Fruit fly (Drosophila melanogaster) whole organism, embryonic: Measurements from ENCODE around the gene CG13481.

ENCODE experiments used
- Awh ChIP-seq: fragments of 200-800 bp; sonication (Bioruptor generic); IDR thresholded peaks from 2 replicates; pipeline ENCODE4, ENCODE4 v1.3.6; 2022; ENCODE audit warnings: missing biosample characterization, missing genetic modification characterization
- CG10321 ChIP-seq: fragments of 200-800 bp; sonication (Bioruptor generic); IDR thresholded peaks from 2 replicates; pipeline ENCODE4 v1.3.6; 2022; ENCODE audit warnings: missing biosample characterization, missing genetic modification characterization
- CG10543 ChIP-seq: fragments of 200-800 bp; sonication (Bioruptor generic); optimal IDR thresholded peaks from 3 replicates; lab custom pipeline; 2017; ENCODE audit warnings: missing biosample characterization, mild to moderate bottlenecking, missing genetic modification characterization, moderate library complexity
- CG11398 ChIP-seq: fragments of 200-800 bp; sonication (Bioruptor generic); optimal IDR thresholded peaks from 2 replicates; lab custom pipeline; 2016; ENCODE audit warnings: missing biosample characterization, missing genetic modification characterization
- CG11456 ChIP-seq: fragments of 200-800 bp; sonication (Bioruptor generic); IDR thresholded peaks from 3 replicates; pipeline ENCODE4 v1.3.6; 2022; ENCODE audit warnings: missing biosample characterization, missing genetic modification characterization
- CG11696 ChIP-seq: fragments of 200-800 bp; sonication (Bioruptor generic); IDR thresholded peaks from 2 replicates; pipeline ENCODE4 v1.3.6; 2022; ENCODE audit warnings: missing biosample characterization, missing genetic modification characterization
- CG12071 ChIP-seq: fragments of 200-800 bp; sonication (Bioruptor generic); optimal IDR thresholded peaks from 3 replicates; lab custom pipeline; 2018; ENCODE audit warnings: missing biosample characterization, mild to moderate bottlenecking, missing genetic modification characterization
- CG12391 ChIP-seq: fragments of 200-800 bp; sonication (Bioruptor generic); optimal IDR thresholded peaks from 3 replicates; lab custom pipeline; 2018; ENCODE audit warnings: missing biosample characterization, mild to moderate bottlenecking, missing genetic modification characterization, moderate library complexity
- CG13894 ChIP-seq: fragments of 200-800 bp; sonication (Bioruptor generic); optimal IDR thresholded peaks from 3 replicates; lab custom pipeline; 2018; ENCODE audit warnings: missing biosample characterization, mild to moderate bottlenecking, missing genetic modification characterization, moderate library complexity
- CG14050 ChIP-seq: fragments of 200-800 bp; sonication (Bioruptor generic); IDR thresholded peaks from 3 replicates; pipeline ENCODE4 v1.3.6; 2022; ENCODE audit warnings: missing biosample characterization, missing genetic modification characterization
- CG14965 ChIP-seq: fragments of 200-800 bp; sonication (Bioruptor generic); optimal IDR thresholded peaks from 2 replicates; lab custom pipeline; 2016; ENCODE audit warnings: missing biosample characterization, missing genetic modification characterization, borderline replicate concordance
- CG15011 ChIP-seq: fragments of 200-800 bp; sonication (Bioruptor generic); optimal IDR thresholded peaks from 3 replicates; lab custom pipeline; 2018; ENCODE audit warnings: missing biosample characterization, mild to moderate bottlenecking, missing genetic modification characterization
- CG18619 ChIP-seq: fragments of 200-800 bp; sonication (Bioruptor generic); optimal IDR thresholded peaks from 3 replicates; lab custom pipeline; 2017; ENCODE audit warnings: missing biosample characterization, mild to moderate bottlenecking, missing genetic modification characterization
- CG2875 ChIP-seq: fragments of 200-800 bp; sonication (Bioruptor generic); optimal IDR thresholded peaks from 2 replicates; lab custom pipeline; 2017; ENCODE audit warnings: missing biosample characterization, mild to moderate bottlenecking, missing genetic modification characterization, missing genetic modification reagents
- CG3065 ChIP-seq: fragments of 200-800 bp; sonication (Bioruptor generic); optimal IDR thresholded peaks from 2 replicates; lab custom pipeline; 2016; ENCODE audit warnings: missing biosample characterization, missing genetic modification characterization
- CG31441 ChIP-seq: fragments of 200-800 bp; sonication (Bioruptor generic); IDR thresholded peaks from 2 replicates; pipeline ENCODE4 v1.3.6; 2022; ENCODE audit warnings: missing biosample characterization, missing genetic modification characterization
- CG32772 ChIP-seq: fragments of 200-800 bp; sonication (Bioruptor generic); IDR thresholded peaks from 2 replicates; pipeline ENCODE4 v1.3.6; 2022; ENCODE audit warnings: missing biosample characterization, missing genetic modification characterization
- CG34422 ChIP-seq: fragments of 200-800 bp; sonication (Bioruptor generic); IDR thresholded peaks from 3 replicates; pipeline ENCODE4 v1.3.6; 2022; ENCODE audit warnings: missing biosample characterization, missing genetic modification characterization
- CG3838 ChIP-seq: fragments of 200-800 bp; sonication (Bioruptor generic); optimal IDR thresholded peaks from 3 replicates; lab custom pipeline; 2016; ENCODE audit warnings: missing biosample characterization, missing genetic modification characterization
- CG8359 ChIP-seq: fragments of 200-800 bp; sonication (Bioruptor generic); optimal IDR thresholded peaks from 2 replicates; lab custom pipeline; 2017; ENCODE audit warnings: missing biosample characterization, mild to moderate bottlenecking, missing genetic modification characterization, borderline replicate concordance
- CoRest ChIP-seq: fragments of 200-800 bp; sonication (Bioruptor generic); optimal IDR thresholded peaks from 3 replicates; lab custom pipeline; 2018; ENCODE audit warnings: missing biosample characterization, mild to moderate bottlenecking, missing genetic modification characterization, moderate library complexity
- Dp ChIP-seq: fragments of 200-800 bp; sonication (Bioruptor generic); optimal IDR thresholded peaks from 2 replicates; lab custom pipeline; 2018; ENCODE audit warnings: missing biosample characterization, mild to moderate bottlenecking, missing genetic modification characterization, moderate library complexity
- E2f2 ChIP-seq: fragments of 200-800 bp; sonication (Bioruptor generic); IDR thresholded peaks from 2 replicates; pipeline ENCODE4 v1.3.6; 2022; ENCODE audit warnings: missing biosample characterization, missing genetic modification characterization
- Hmr ChIP-seq: fragments of 200-800 bp; sonication (Bioruptor generic); optimal IDR thresholded peaks from 3 replicates; lab custom pipeline; 2017; ENCODE audit warnings: mild to moderate bottlenecking, missing biosample characterization, missing genetic modification reagents, missing genetic modification characterization
- Med ChIP-seq: fragments of 200-800 bp; sonication (Bioruptor generic); peaks from one replicate; lab custom pipeline; 2016; ENCODE audit warnings: missing biosample characterization, missing genetic modification characterization, mild to moderate bottlenecking, inconsistent platforms, moderate library complexity
- NC2β ChIP-seq: fragments of 200-800 bp; sonication (Bioruptor generic); optimal IDR thresholded peaks from 2 replicates; lab custom pipeline; 2016; ENCODE audit warnings: missing biosample characterization, missing genetic modification characterization
- Neu2 ChIP-seq: fragments of 200-800 bp; sonication (Bioruptor generic); optimal IDR thresholded peaks from 3 replicates; lab custom pipeline; 2016; ENCODE audit warnings: missing biosample characterization, missing genetic modification characterization, borderline replicate concordance
- Usf ChIP-seq: fragments of 200-800 bp; sonication (Bioruptor generic); optimal IDR thresholded peaks from 2 replicates; lab custom pipeline; 2017; ENCODE audit warnings: missing genotype, missing biosample characterization, missing genetic modification characterization
- YL-1 ChIP-seq: fragments of 200-800 bp; sonication (Bioruptor generic); optimal IDR thresholded peaks from 3 replicates; lab custom pipeline; 2017; ENCODE audit warnings: missing biosample characterization, mild to moderate bottlenecking, missing genetic modification characterization
- al ChIP-seq: fragments of 200-800 bp; sonication (Bioruptor generic); IDR thresholded peaks from 2 replicates; pipeline ENCODE4 v1.3.6; 2022; ENCODE audit warnings: missing biosample characterization, missing genetic modification characterization
- amos ChIP-seq: fragments of 200-800 bp; sonication (Bioruptor generic); IDR thresholded peaks from 2 replicates; pipeline ENCODE4 v1.3.6; 2022; ENCODE audit warnings: missing biosample characterization, missing genetic modification characterization; ENCODE audit not compliant: partially characterized antibody
- bbx ChIP-seq: fragments of 200-800 bp; sonication (Bioruptor generic); IDR thresholded peaks from 2 replicates; pipeline ENCODE4 v1.3.6; 2022; ENCODE audit warnings: missing biosample characterization, missing genetic modification characterization; ENCODE audit not compliant: partially characterized antibody
- disco-r ChIP-seq: fragments of 200-800 bp; sonication (Bioruptor generic); optimal IDR thresholded peaks from 2 replicates; lab custom pipeline; 2016; ENCODE audit warnings: missing biosample characterization, missing genetic modification characterization
- dmrt99B ChIP-seq: fragments of 200-800 bp; sonication (Bioruptor generic); optimal IDR thresholded peaks from 2 replicates; lab custom pipeline; 2018; ENCODE audit warnings: missing biosample characterization, mild to moderate bottlenecking, missing genetic modification characterization, moderate library complexity
- eve ChIP-seq, 2 experiments: fragments of >200 bp; optimal IDR thresholded peaks; 2 replicates each; lab custom pipeline; 2017; ENCODE audit warnings: missing biosample characterization in 2 of 2, missing genetic modification characterization in 2 of 2
- gem ChIP-seq: fragments of 200-800 bp; sonication (Bioruptor generic); optimal IDR thresholded peaks from 2 replicates; lab custom pipeline; 2019; ENCODE audit warnings: missing biosample characterization, mild to moderate bottlenecking, missing genetic modification characterization, moderate library complexity
- kni ChIP-seq: fragments of 200-800 bp; sonication (Bioruptor generic); optimal IDR thresholded peaks from 3 replicates; lab custom pipeline; 2017; ENCODE audit warnings: mild to moderate bottlenecking, missing biosample characterization, missing genetic modification reagents, missing genetic modification characterization
- lbe ChIP-seq: fragments of 200-800 bp; sonication (Bioruptor generic); optimal IDR thresholded peaks from 2 replicates; lab custom pipeline; 2016; ENCODE audit warnings: missing biosample characterization, mild to moderate bottlenecking, missing genetic modification characterization
- lilli ChIP-seq: fragments of 200-800 bp; sonication (Bioruptor generic); optimal IDR thresholded peaks from 3 replicates; lab custom pipeline; 2016; ENCODE audit warnings: missing biosample characterization, missing genetic modification characterization
- pan ChIP-seq, 4 experiments: fragments of >200 bp in 3 of 4; fragments of 200-800 bp in 1 of 4; sonication (Bioruptor generic) in 1 of 4; optimal IDR thresholded peaks in 3 of 4; IDR thresholded peaks in 1 of 4; 2 replicates each; pipeline versions ENCODE4 v1.3.6 to Lab custom; 2017 to 2022; ENCODE audit warnings: missing biosample characterization in 2 of 4, missing genetic modification characterization in 2 of 4, mixed read lengths in 1 of 4
- pita ChIP-seq: fragments of 200-800 bp; sonication (Bioruptor generic); optimal IDR thresholded peaks from 2 replicates; lab custom pipeline; 2017; ENCODE audit warnings: missing biosample characterization, mild to moderate bottlenecking, missing genetic modification characterization
- rib ChIP-seq: fragments of 200-800 bp; sonication (Bioruptor generic); IDR thresholded peaks from 2 replicates; pipeline ENCODE4 v1.3.6; 2022; ENCODE audit warnings: missing biosample characterization, missing genetic modification characterization
- seq ChIP-seq: fragments of 200-800 bp; sonication (Bioruptor generic); IDR thresholded peaks from 2 replicates; pipeline ENCODE4 v1.3.6; 2022; ENCODE audit warnings: missing biosample characterization, missing genetic modification characterization
- shn ChIP-seq: fragments of 200-800 bp; sonication (Bioruptor generic); optimal IDR thresholded peaks from 3 replicates; lab custom pipeline; 2016; ENCODE audit warnings: missing biosample characterization, missing genetic modification characterization
- sqz ChIP-seq: fragments of 200-800 bp; sonication (Bioruptor generic); optimal IDR thresholded peaks from 3 replicates; lab custom pipeline; 2018; ENCODE audit warnings: missing biosample characterization, mild to moderate bottlenecking, missing genetic modification characterization
- tgo ChIP-seq: fragments of 200-800 bp; sonication (Bioruptor generic); IDR thresholded peaks from 3 replicates; pipeline ENCODE4 v1.3.6; 2022; ENCODE audit warnings: missing biosample characterization, missing genetic modification characterization
- tin ChIP-seq: fragments of 200-800 bp; sonication (Bioruptor generic); optimal IDR thresholded peaks from 3 replicates; lab custom pipeline; 2016; ENCODE audit warnings: missing biosample characterization, missing genetic modification characterization
- tx ChIP-seq: fragments of 200-800 bp; sonication (Bioruptor generic); optimal IDR thresholded peaks from 2 replicates; lab custom pipeline; 2016; ENCODE audit warnings: missing biosample characterization, missing genetic modification characterization
- yki ChIP-seq: fragments of >200 bp; optimal IDR thresholded peaks from 3 replicates; lab custom pipeline; 2018

Gene CG13481

dm6 chr3L:14409419-14410145 is 40.1 kb upstream of the CG13481 start, which contains the start of gene stwl (continued):
- no peak for TF ChIP-seq CG18619 (GFP tag; lab: Kevin White, UChicago)
- peak; percentile 95 for TF ChIP-seq Med (GFP tag; lab: Kevin White, UChicago)
- peak; percentile 78 for TF ChIP-seq CG11456 (GFP tag; lab: Robert Waterston, UW)
- TF ChIP-seq sqz: no peak
- TF ChIP-seq Hmr (GFP tag; lab: Kevin White, UChicago): peak; percentile 59
- peak; percentile 63 for TF ChIP-seq lilli (GFP tag; lab: Kevin White, UChicago)
- TF ChIP-seq tx (GFP tag; lab: Kevin White, UChicago): peak; percentile 51
- TF ChIP-seq Usf (GFP tag; lab: Kevin White, UChicago): no peak
- TF ChIP-seq bbx (GFP tag; lab: Robert Waterston, UW): peak; percentile 90
- TF ChIP-seq disco-r (GFP tag; lab: Kevin White, UChicago): peak; percentile 2
- no peak for TF ChIP-seq Neu2 (GFP tag; lab: Kevin White, UChicago)
- peak; percentile 89 for TF ChIP-seq CG10321
- no peak for TF ChIP-seq CG12071 (GFP tag; lab: Kevin White, UChicago)
- TF ChIP-seq CG11398 (GFP tag; lab: Kevin White, UChicago): no peak
- TF ChIP-seq pan (optimal IDR thresholded peaks at IDR 0.05; lab: Kevin White, UChicago): no peak
- peak in 1 of 2 experiments; percentile 64 for TF ChIP-seq pan (GFP tag; optimal IDR thresholded peaks at IDR 0.05 in 1 of 2, IDR thresholded peaks at IDR 0.05 in 1 of 2)
- no peak for TF ChIP-seq eve (GFP tag; optimal IDR thresholded peaks at IDR 0.05; lab: Kevin White, UChicago)
- no peak for TF ChIP-seq CG34422 (GFP tag; lab: Robert Waterston, UW)
- no peak for TF ChIP-seq CoRest (tag; lab: Kevin White, UChicago)
- peak; percentile 86 for TF ChIP-seq amos (GFP tag; lab: Robert Waterston, UW)
- no peak for TF ChIP-seq CG11696 (GFP tag; lab: Robert Waterston, UW)
- TF ChIP-seq NC2β (GFP tag; lab: Kevin White, UChicago): peak; percentile 61
- peak; percentile 65 for TF ChIP-seq tin (GFP tag; lab: Kevin White, UChicago)
- TF ChIP-seq lbe (GFP tag; lab: Kevin White, UChicago): no peak
- TF ChIP-seq kni: no peak
- peak; percentile 28 for TF ChIP-seq YL-1 (GFP tag; lab: Kevin White, UChicago)
- peak; percentile 22 for TF ChIP-seq yki (lab: Kevin White, UChicago)
- TF ChIP-seq CG13894 (tag; lab: Kevin White, UChicago): peak; percentile 50
- TF ChIP-seq CG32772 (GFP tag; lab: Robert Waterston, UW): no peak; the same call in 1 of the 2 replicates
- no peak; the same call in 2 of the 3 replicates for TF ChIP-seq tgo (GFP tag; lab: Robert Waterston, UW)
- TF ChIP-seq al (GFP tag; lab: Robert Waterston, UW): peak; percentile 58
- no peak for TF ChIP-seq CG15011 (GFP tag; lab: Kevin White, UChicago)
- peak; percentile 0 for TF ChIP-seq dmrt99B (tag; lab: Kevin White, UChicago)
- no peak for TF ChIP-seq CG31441 (GFP tag; lab: Robert Waterston, UW)
- TF ChIP-seq CG14050 (GFP tag; lab: Robert Waterston, UW): no peak; the same call in 2 of the 3 replicates
- no peak for TF ChIP-seq CG14965 (GFP tag; lab: Kevin White, UChicago)
- no peak for TF ChIP-seq CG12391 (tag; lab: Kevin White, UChicago)
- no peak for TF ChIP-seq CG8359 (GFP tag; lab: Kevin White, UChicago)
- no peak for TF ChIP-seq CG2875
- no peak for TF ChIP-seq pita (GFP tag; lab: Kevin White, UChicago)
- no peak for TF ChIP-seq CG10543 (GFP tag; lab: Kevin White, UChicago)
- no peak for TF ChIP-seq CG3065 (GFP tag; lab: Kevin White, UChicago)
- TF ChIP-seq Dp (GFP tag; lab: Kevin White, UChicago): peak; percentile 16
- no peak for TF ChIP-seq Awh (GFP tag; lab: Robert Waterston, UW)
- TF ChIP-seq E2f2: no peak; the same call in 1 of the 2 replicates
- no peak for TF ChIP-seq gem (tag; lab: Kevin White, UChicago)
- TF ChIP-seq rib (GFP tag; lab: Robert Waterston, UW): no peak
- TF ChIP-seq seq (GFP tag; lab: Robert Waterston, UW): no peak
- TF ChIP-seq CG3838 (GFP tag; lab: Kevin White, UChicago): no peak
- peak; percentile 59 for TF ChIP-seq shn (GFP tag; lab: Kevin White, UChicago)
